Worm (Caenorhabditis elegans) whole organism, midembryonic: ENCODE measurements around the gene micu-1.

ENCODE experiments used
- T22C8.4 ChIP-seq: fragments of 200-800 bp; sonication (Bioruptor generic); IDR thresholded peaks from 2 replicates; pipeline ENCODE4 v1.3.6; 2022; ENCODE audit warnings: missing genetic modification characterization, missing compliant biosample characterization
- cog-1 ChIP-seq: sonication (generic microtip); optimal IDR thresholded peaks from 2 replicates; lab custom pipeline; 2016; ENCODE audit warnings: missing genetic modification characterization, missing compliant biosample characterization
- flt-1 ChIP-seq: fragments of 200-800 bp; sonication (Bioruptor generic); IDR thresholded peaks from 2 replicates; pipeline ENCODE4 v1.3.6; 2022; ENCODE audit warnings: missing genetic modification characterization, missing compliant biosample characterization
- klf-2 ChIP-seq: fragments of 200-800 bp; sonication (Bioruptor generic); conservative IDR thresholded peaks from 2 replicates; pipeline ENCODE4 v1.3.6; 2022; ENCODE audit warnings: missing genetic modification reagents, missing genetic modification characterization, missing compliant biosample characterization
- med-1 ChIP-seq: sonication (generic microtip); optimal IDR thresholded peaks from 2 replicates; lab custom pipeline; 2017; ENCODE audit warnings: missing genetic modification characterization, mild to moderate bottlenecking, missing compliant biosample characterization, antibody characterized with exemption, missing genetic modification reagents; ENCODE audit not compliant: insufficient read depth
- ref-1 ChIP-seq: fragments of 200-800 bp; sonication (Bioruptor generic); conservative IDR thresholded peaks from 2 replicates; pipeline ENCODE4 v1.3.6; 2022; ENCODE audit warnings: missing genetic modification reagents, missing genetic modification characterization, missing compliant biosample characterization
- tab-1 ChIP-seq: fragments of 200-800 bp; sonication (Bioruptor generic); IDR thresholded peaks from 2 replicates; pipeline ENCODE4 v1.3.6; 2022; ENCODE audit warnings: missing genetic modification characterization, missing compliant biosample characterization
- ztf-23 ChIP-seq: fragments of 200-800 bp; sonication (Bioruptor generic); IDR thresholded peaks from 2 replicates; pipeline ENCODE4 v1.3.6; 2022; ENCODE audit warnings: missing genetic modification reagents, missing genetic modification characterization, missing compliant biosample characterization
- ztf-29 ChIP-seq: fragments of 200-800 bp; sonication (Bioruptor generic); IDR thresholded peaks from 2 replicates; pipeline ENCODE4 v1.3.6; 2022; ENCODE audit warnings: missing genetic modification reagents, missing genetic modification characterization, missing compliant biosample characterization

The micu-1 gene

ce11 chrIV:13331285-13331684 lies 33.6 kb downstream of the micu-1 start, which contains the start of gene pqn-74:
pqn-74 (minus strand) TSS chrIV:13331406.
- TF ChIP-seq med-1 (GFP tag; lab: Kevin White, UChicago) = no peak
- TF ChIP-seq flt-1 (GFP tag; lab: Robert Waterston, UW) = no peak
- TF ChIP-seq klf-2 = no peak
- TF ChIP-seq ref-1 (GFP tag; lab: Robert Waterston, UW) = no peak
- no peak for TF ChIP-seq T22C8.4 (GFP tag; lab: Robert Waterston, UW)
- TF ChIP-seq cog-1 (tag; lab: Kevin White, UChicago) = no peak
- TF ChIP-seq tab-1 (GFP tag; lab: Robert Waterston, UW) = no peak
- no peak for TF ChIP-seq ztf-23 (GFP tag; lab: Robert Waterston, UW)
- TF ChIP-seq ztf-29 (GFP tag; lab: Robert Waterston, UW) = no peak

- no peak for TF ChIP-seq med-1 (GFP tag; lab: Kevin White, UChicago)
- TF ChIP-seq tab-1 (GFP tag; lab: Robert Waterston, UW) = no peak
- TF ChIP-seq ztf-23 (GFP tag; lab: Robert Waterston, UW) = no peak
- TF ChIP-seq T22C8.4 (GFP tag; lab: Robert Waterston, UW) = no peak
- no peak for TF ChIP-seq flt-1 (GFP tag; lab: Robert Waterston, UW)
Observed at ce11 chrIV:13334287-13334686, 36.6 kb downstream of the micu-1 start.

DNA sequence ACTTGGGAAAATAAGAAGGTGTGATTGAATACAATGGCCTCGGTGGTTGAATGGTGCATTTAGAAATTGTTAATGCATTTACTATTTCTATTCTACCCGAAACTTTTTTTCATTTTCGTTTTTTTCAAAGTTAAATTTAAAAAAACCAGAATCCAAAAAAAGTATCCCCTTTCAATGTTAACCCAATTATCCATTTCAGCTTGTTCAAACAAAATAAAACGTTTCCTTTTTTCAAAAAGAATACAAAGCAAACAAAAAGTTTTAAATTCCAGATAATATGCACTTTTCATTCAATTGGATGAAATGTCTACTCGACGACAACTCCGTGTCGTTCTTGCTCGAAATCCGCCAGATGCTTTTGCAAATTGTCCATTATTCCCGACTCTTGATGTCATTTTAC lies 44.8 kb downstream of the micu-1 start, which contains the start of gene W02A2.5:
Gene W02A2.5, plus strand, starts transcription at position 301 of the 400 bp plus-strand sequence.
- TF ChIP-seq cog-1 (tag; lab: Kevin White, UChicago) (no peak), tab-1 (GFP tag; lab: Robert Waterston, UW) (no peak), klf-2 (no peak), flt-1 (GFP tag; lab: Robert Waterston, UW) (no peak), ref-1 (GFP tag; lab: Robert Waterston, UW) (no peak), T22C8.4 (GFP tag; lab: Robert Waterston, UW) (no peak), ztf-29 (GFP tag; lab: Robert Waterston, UW) (no peak), ztf-23 (GFP tag; lab: Robert Waterston, UW) (no peak), med-1 (GFP tag; lab: Kevin White, UChicago) (no peak)

- TF ChIP-seq klf-2 (no peak), flt-1 (GFP tag; lab: Robert Waterston, UW) (no peak), ref-1 (GFP tag; lab: Robert Waterston, UW) (no peak), ztf-29 (GFP tag; lab: Robert Waterston, UW) (no peak), tab-1 (GFP tag; lab: Robert Waterston, UW) (no peak), T22C8.4 (GFP tag; lab: Robert Waterston, UW) (no peak), med-1 (GFP tag; lab: Kevin White, UChicago) (no peak), cog-1 (tag; lab: Kevin White, UChicago) (no peak)
Observed at ce11 chrIV:13346078-13346477, 48.4 kb downstream of the micu-1 start.

ce11 chrIV:13347232-13347715 lies 49.5 kb downstream of the micu-1 start, which contains the start of gene W02A2.9:
W02A2.9 (plus strand) TSS chrIV:13347665.
- TF ChIP-seq tab-1 (GFP tag; lab: Robert Waterston, UW) = no peak
- TF ChIP-seq ztf-29 (GFP tag; lab: Robert Waterston, UW) = no peak
- no peak for TF ChIP-seq klf-2
- TF ChIP-seq ref-1 (GFP tag; lab: Robert Waterston, UW) = no peak
- TF ChIP-seq ztf-23 (GFP tag; lab: Robert Waterston, UW) = no peak
- no peak for TF ChIP-seq T22C8.4 (GFP tag; lab: Robert Waterston, UW)
- TF ChIP-seq med-1 (GFP tag; lab: Kevin White, UChicago) = no peak

ce11 chrIV:13348592-13348991 lies 50.9 kb downstream of the micu-1 start, which contains the start of gene W02A2.12:
W02A2.12 (minus strand) TSS chrIV:13348831.
- no peak for TF ChIP-seq flt-1 (GFP tag; lab: Robert Waterston, UW)
- TF ChIP-seq ztf-23 (GFP tag; lab: Robert Waterston, UW) = no peak
- no peak for TF ChIP-seq tab-1 (GFP tag; lab: Robert Waterston, UW)
